Fruit fly (Drosophila melanogaster) whole organism, embryonic: ENCODE data around the gene RpL6.
A peak's percentile ranks its signal among the peaks of the same experiment; 100 is the strongest.

ENCODE experiments used
- Abd-B ChIP-seq: fragments of 200-800 bp; sonication (Bioruptor generic); optimal IDR thresholded peaks from 2 replicates; lab custom pipeline; 2018; ENCODE audit warnings: missing biosample characterization, mild to moderate bottlenecking, missing genetic modification characterization, moderate library complexity
- Adf1 ChIP-seq: fragments of 200-800 bp; sonication (Bioruptor generic); IDR thresholded peaks from 2 replicates; pipeline ENCODE4 v1.3.6; 2022; ENCODE audit warnings: missing biosample characterization, missing genetic modification characterization
- Awh ChIP-seq: fragments of 200-800 bp; sonication (Bioruptor generic); IDR thresholded peaks from 2 replicates; pipeline ENCODE4, ENCODE4 v1.3.6; 2022; ENCODE audit warnings: missing biosample characterization, missing genetic modification characterization
- BtbVII ChIP-seq: fragments of 200-800 bp; sonication (Bioruptor generic); optimal IDR thresholded peaks from 3 replicates; lab custom pipeline; 2017; ENCODE audit warnings: missing biosample characterization, mild to moderate bottlenecking, missing genetic modification characterization
- CG11456 ChIP-seq: fragments of 200-800 bp; sonication (Bioruptor generic); IDR thresholded peaks from 3 replicates; pipeline ENCODE4 v1.3.6; 2022; ENCODE audit warnings: missing biosample characterization, missing genetic modification characterization
- CG12391 ChIP-seq: fragments of 200-800 bp; sonication (Bioruptor generic); optimal IDR thresholded peaks from 3 replicates; lab custom pipeline; 2018; ENCODE audit warnings: missing biosample characterization, mild to moderate bottlenecking, missing genetic modification characterization, moderate library complexity
- CG13424 ChIP-seq: fragments of 200-800 bp; sonication (Bioruptor generic); optimal IDR thresholded peaks from 2 replicates; lab custom pipeline; 2019; ENCODE audit warnings: missing biosample characterization, mild to moderate bottlenecking, missing genetic modification characterization, moderate library complexity
- CG1647 ChIP-seq: fragments of 200-800 bp; sonication (Bioruptor generic); optimal IDR thresholded peaks from 3 replicates; lab custom pipeline; 2016; ENCODE audit warnings: missing biosample characterization, missing genetic modification characterization
- CG17328 ChIP-seq: fragments of 200-800 bp; sonication (Bioruptor generic); IDR thresholded peaks from 2 replicates; pipeline ENCODE4 v1.3.6; 2022; ENCODE audit warnings: missing biosample characterization, missing genetic modification characterization
- CG3163 ChIP-seq: fragments of 200-800 bp; sonication (Bioruptor generic); optimal IDR thresholded peaks from 3 replicates; lab custom pipeline; 2016; ENCODE audit warnings: missing biosample characterization, missing genetic modification characterization
- CG3847 ChIP-seq: fragments of 200-800 bp; sonication (Bioruptor generic); IDR thresholded peaks from 2 replicates; pipeline ENCODE4 v1.3.6; 2022; ENCODE audit warnings: missing biosample characterization, missing genetic modification characterization
- CG4328 ChIP-seq: fragments of 200-800 bp; sonication (Bioruptor generic); optimal IDR thresholded peaks from 3 replicates; lab custom pipeline; 2017; ENCODE audit warnings: missing biosample characterization, missing genetic modification reagents, missing genetic modification characterization
- CG43689 ChIP-seq: fragments of 200-800 bp; sonication (Bioruptor generic); IDR thresholded peaks from 2 replicates; pipeline ENCODE4 v1.3.6; 2022; ENCODE audit warnings: missing biosample characterization, missing genetic modification characterization
- CG5245 ChIP-seq: fragments of 200-800 bp; sonication (Bioruptor generic); optimal IDR thresholded peaks from 3 replicates; lab custom pipeline; 2016; ENCODE audit warnings: missing biosample characterization, missing genetic modification characterization
- CG7357 ChIP-seq: fragments of 200-800 bp; sonication (Bioruptor generic); IDR thresholded peaks from 3 replicates; pipeline ENCODE4 v1.3.6; 2022; ENCODE audit warnings: missing biosample characterization, missing genetic modification characterization
- CG9727 ChIP-seq: fragments of 200-800 bp; sonication (Bioruptor generic); optimal IDR thresholded peaks from 3 replicates; lab custom pipeline; 2017; ENCODE audit warnings: missing biosample characterization, mild to moderate bottlenecking, missing genetic modification characterization
- Camta ChIP-seq: fragments of 200-800 bp; sonication (Bioruptor generic); optimal IDR thresholded peaks from 2 replicates; lab custom pipeline; 2016; ENCODE audit warnings: missing biosample characterization, missing genetic modification characterization
- CoRest ChIP-seq: fragments of 200-800 bp; sonication (Bioruptor generic); optimal IDR thresholded peaks from 3 replicates; lab custom pipeline; 2018; ENCODE audit warnings: missing biosample characterization, mild to moderate bottlenecking, missing genetic modification characterization, moderate library complexity
- Dad ChIP-seq: fragments of 200-800 bp; sonication (Bioruptor generic); optimal IDR thresholded peaks from 3 replicates; lab custom pipeline; 2016; ENCODE audit warnings: missing biosample characterization, missing genetic modification characterization
- Dref ChIP-seq: fragments of 200-800 bp; sonication (Bioruptor generic); IDR thresholded peaks from 2 replicates; pipeline ENCODE4 v1.3.6; 2022; ENCODE audit warnings: missing biosample characterization, missing genetic modification characterization
- E2f1 ChIP-seq: fragments of 200-800 bp; sonication (Bioruptor generic); IDR thresholded peaks from 2 replicates; pipeline ENCODE4 v1.3.6; 2022; ENCODE audit warnings: missing biosample characterization, missing genetic modification characterization
- Fer1 ChIP-seq: fragments of 200-800 bp; sonication (Bioruptor generic); optimal IDR thresholded peaks from 2 replicates; lab custom pipeline; 2017; ENCODE audit warnings: missing biosample characterization, mild to moderate bottlenecking, missing genetic modification characterization
- Gsc ChIP-seq: fragments of 200-800 bp; sonication (Bioruptor generic); IDR thresholded peaks from 2 replicates; pipeline ENCODE4 v1.3.6; 2022; ENCODE audit warnings: missing biosample characterization, missing genetic modification characterization
- Hr39 ChIP-seq: fragments of >200 bp; optimal IDR thresholded peaks from 2 replicates; lab custom pipeline; 2017
- Lhr ChIP-seq: fragments of 200-800 bp; sonication (Bioruptor generic); optimal IDR thresholded peaks from 3 replicates; lab custom pipeline; 2017; ENCODE audit warnings: mild to moderate bottlenecking, missing biosample characterization, missing genetic modification reagents, missing genetic modification characterization
- NK7.1 ChIP-seq: fragments of 200-800 bp; sonication (Bioruptor generic); optimal IDR thresholded peaks from 3 replicates; lab custom pipeline; 2016; ENCODE audit warnings: missing biosample characterization, missing genetic modification characterization
- Neu2 ChIP-seq: fragments of 200-800 bp; sonication (Bioruptor generic); optimal IDR thresholded peaks from 3 replicates; lab custom pipeline; 2016; ENCODE audit warnings: missing biosample characterization, missing genetic modification characterization, borderline replicate concordance
- Trl ChIP-seq, 3 experiments: fragments of >200 bp in 2 of 3; fragments of 200-800 bp in 1 of 3; sonication (Bioruptor generic) in 1 of 3; optimal IDR thresholded peaks; 2 replicates in 1 of 3; 3 replicates in 2 of 3; lab custom pipeline; 2016 to 2017; ENCODE audit warnings: missing biosample characterization in 1 of 3, missing genetic modification characterization in 1 of 3
- YL-1 ChIP-seq: fragments of 200-800 bp; sonication (Bioruptor generic); optimal IDR thresholded peaks from 3 replicates; lab custom pipeline; 2017; ENCODE audit warnings: missing biosample characterization, mild to moderate bottlenecking, missing genetic modification characterization
- amos ChIP-seq: fragments of 200-800 bp; sonication (Bioruptor generic); IDR thresholded peaks from 2 replicates; pipeline ENCODE4 v1.3.6; 2022; ENCODE audit warnings: missing biosample characterization, missing genetic modification characterization; ENCODE audit not compliant: partially characterized antibody
- ash1 ChIP-seq: fragments of 200-800 bp; sonication (Bioruptor generic); optimal IDR thresholded peaks from 2 replicates; lab custom pipeline; 2018; ENCODE audit warnings: missing biosample characterization, mild to moderate bottlenecking, missing genetic modification characterization
- br ChIP-seq: fragments of >200 bp; optimal IDR thresholded peaks from 2 replicates; lab custom pipeline; 2017
- btn ChIP-seq: fragments of 200-800 bp; sonication (Bioruptor generic); optimal IDR thresholded peaks from 2 replicates; lab custom pipeline; 2016; ENCODE audit warnings: missing biosample characterization, missing genetic modification characterization
- danr ChIP-seq: fragments of 200-800 bp; sonication (Bioruptor generic); IDR thresholded peaks from 2 replicates; pipeline ENCODE4 v1.3.6; 2022; ENCODE audit warnings: missing biosample characterization, missing genetic modification characterization
- dpn ChIP-seq, 2 experiments: fragments of 200-800 bp; sonication (Bioruptor generic); optimal IDR thresholded peaks; 3 replicates each; lab custom pipeline; 2016; ENCODE audit warnings: missing biosample characterization in 2 of 2, missing genetic modification characterization in 2 of 2
- fd3F ChIP-seq: fragments of 200-800 bp; sonication (Bioruptor generic); optimal IDR thresholded peaks from 2 replicates; lab custom pipeline; 2018; ENCODE audit warnings: missing biosample characterization, mild to moderate bottlenecking, missing genetic modification characterization, moderate library complexity
- ftz-f1 ChIP-seq: fragments of 200-800 bp; sonication (Bioruptor generic); optimal IDR thresholded peaks from 2 replicates; lab custom pipeline; 2016; ENCODE audit warnings: missing biosample characterization, missing genetic modification characterization
- gce ChIP-seq: fragments of 200-800 bp; sonication (Bioruptor generic); IDR thresholded peaks from 3 replicates; pipeline ENCODE4 v1.3.6; 2022; ENCODE audit warnings: missing biosample characterization, missing genetic modification characterization
- gt ChIP-seq: fragments of 200-800 bp; sonication (Bioruptor generic); IDR thresholded peaks from 2 replicates; pipeline ENCODE4 v1.3.6; 2022; ENCODE audit warnings: missing biosample characterization, missing genetic modification characterization
- jigr1 ChIP-seq: fragments of 200-800 bp; sonication (Bioruptor generic); IDR thresholded peaks from 3 replicates; pipeline ENCODE4 v1.3.6; 2022; ENCODE audit warnings: missing biosample characterization, missing genetic modification characterization
- jumu ChIP-seq: fragments of 200-800 bp; sonication (Bioruptor generic); optimal IDR thresholded peaks from 3 replicates; lab custom pipeline; 2016; ENCODE audit warnings: missing biosample characterization, missing genetic modification characterization
- knrl ChIP-seq: fragments of 200-800 bp; sonication (Bioruptor generic); IDR thresholded peaks from 3 replicates; pipeline ENCODE4 v1.3.6; 2022; ENCODE audit warnings: missing biosample characterization, missing genetic modification characterization; ENCODE audit not compliant: partially characterized antibody
- lola ChIP-seq, 3 experiments: fragments of >200 bp in 2 of 3; fragments of 200-800 bp in 1 of 3; sonication (Bioruptor generic) in 1 of 3; optimal IDR thresholded peaks; 2 replicates each; lab custom pipeline; 2017 to 2019; ENCODE audit warnings: missing biosample characterization in 3 of 3, missing genetic modification characterization in 3 of 3, mild to moderate bottlenecking in 1 of 3, moderate library complexity in 1 of 3
- maf-S ChIP-seq: fragments of 200-800 bp; sonication (Bioruptor generic); optimal IDR thresholded peaks from 2 replicates; lab custom pipeline; 2016; ENCODE audit warnings: missing biosample characterization, missing genetic modification characterization
- mirr ChIP-seq: fragments of 200-800 bp; sonication (Bioruptor generic); optimal IDR thresholded peaks from 3 replicates; lab custom pipeline; 2018; ENCODE audit warnings: missing biosample characterization, mild to moderate bottlenecking, missing genetic modification characterization
- nmo ChIP-seq: fragments of 200-800 bp; sonication (Bioruptor generic); optimal IDR thresholded peaks from 2 replicates; lab custom pipeline; 2018; ENCODE audit warnings: missing biosample characterization, mild to moderate bottlenecking, missing genetic modification characterization, moderate library complexity
- pros ChIP-seq: fragments of 200-800 bp; sonication (Bioruptor generic); optimal IDR thresholded peaks from 3 replicates; lab custom pipeline; 2019; ENCODE audit warnings: missing biosample characterization, mild to moderate bottlenecking, missing genetic modification characterization, moderate library complexity
- pum ChIP-seq: fragments of 200-800 bp; sonication (Bioruptor generic); optimal IDR thresholded peaks from 2 replicates; lab custom pipeline; 2016; ENCODE audit warnings: missing biosample characterization, missing genetic modification characterization
- scrt ChIP-seq: fragments of 200-800 bp; sonication (Bioruptor generic); optimal IDR thresholded peaks from 2 replicates; lab custom pipeline; 2018; ENCODE audit warnings: missing biosample characterization, mild to moderate bottlenecking, missing genetic modification characterization, moderate library complexity
- trh ChIP-seq: fragments of 200-800 bp; sonication (Bioruptor generic); optimal IDR thresholded peaks from 2 replicates; lab custom pipeline; 2016; ENCODE audit warnings: missing biosample characterization, missing genetic modification characterization
- yki ChIP-seq: fragments of >200 bp; optimal IDR thresholded peaks from 3 replicates; lab custom pipeline; 2018
- z ChIP-seq: fragments of 200-800 bp; sonication (Bioruptor generic); IDR thresholded peaks from 3 replicates; pipeline ENCODE4 v1.3.6; 2022; ENCODE audit warnings: missing biosample characterization, missing genetic modification characterization

RpL6 gene

dm6 chr3R:31616001-31616400 lies 20.0 kb upstream of the RpL6 start, which contains the start of the genes Mnat9 and CG1792 (continued):
- peak; percentile 99 for TF ChIP-seq E2f1 (GFP tag; lab: Robert Waterston, UW)
- peak; percentile 98 for TF ChIP-seq pum (GFP tag; lab: Kevin White, UChicago)
- TF ChIP-seq z (GFP tag; lab: Robert Waterston, UW): peak; percentile 80
- TF ChIP-seq Neu2 (GFP tag; lab: Kevin White, UChicago): peak; percentile 90
- peak; percentile 98 for TF ChIP-seq CoRest (tag; lab: Kevin White, UChicago)
- TF ChIP-seq BtbVII (GFP tag; lab: Kevin White, UChicago): peak; percentile 96
- TF ChIP-seq Gsc: peak; percentile 96
- peak; percentile 99 for TF ChIP-seq nmo (GFP tag; lab: Kevin White, UChicago)
- TF ChIP-seq CG12391 (tag; lab: Kevin White, UChicago): peak; percentile 99
- TF ChIP-seq br (lab: Kevin White, UChicago): no peak
- peak; percentile 99 for TF ChIP-seq CG1647 (GFP tag; lab: Kevin White, UChicago)
- peak; percentile 98 for TF ChIP-seq CG13424 (tag; lab: Kevin White, UChicago)
- peak; percentile 99 for TF ChIP-seq CG3847 (GFP tag; lab: Robert Waterston, UW)
- TF ChIP-seq amos (GFP tag; lab: Robert Waterston, UW): no peak; the same call in 1 of the 2 replicates
- peak; percentile 98 for TF ChIP-seq maf-S (GFP tag; lab: Kevin White, UChicago)
- TF ChIP-seq trh (GFP tag; lab: Kevin White, UChicago): peak; percentile 97
- TF ChIP-seq jumu (GFP tag; lab: Kevin White, UChicago): peak; percentile 98
- TF ChIP-seq CG17328: peak; percentile 99
- peak; percentile 88 for TF ChIP-seq CG3163 (GFP tag; lab: Kevin White, UChicago)
- TF ChIP-seq CG4328: peak; percentile 89
- peak; percentile 96 for TF ChIP-seq gt
- peak; percentile 100 for TF ChIP-seq CG11456
- TF ChIP-seq Awh (GFP tag; lab: Robert Waterston, UW): peak; percentile 99
- TF ChIP-seq gce: peak; percentile 99
- TF ChIP-seq Adf1: peak; percentile 89
- TF ChIP-seq CG43689: peak; percentile 99
- peak; percentile 94 for TF ChIP-seq jigr1 (GFP tag; lab: Robert Waterston, UW)
- TF ChIP-seq Trl (optimal IDR thresholded peaks at IDR 0.05; lab: Kevin White, UChicago): no peak
- TF ChIP-seq Trl (GFP tag; optimal IDR thresholded peaks at IDR 0.05; lab: Kevin White, UChicago): peak; percentile 99
- TF ChIP-seq danr (GFP tag; lab: Robert Waterston, UW): peak; percentile 98
- no peak for TF ChIP-seq knrl (GFP tag; lab: Robert Waterston, UW)
- no peak for TF ChIP-seq yki (lab: Kevin White, UChicago)
- peak; percentile 95 for TF ChIP-seq CG7357 (GFP tag; lab: Robert Waterston, UW)
- TF ChIP-seq YL-1 (GFP tag; lab: Kevin White, UChicago): peak; percentile 96
- TF ChIP-seq Fer1: peak; percentile 96
- peak; percentile 95 for TF ChIP-seq btn
- TF ChIP-seq CG5245 (GFP tag; lab: Kevin White, UChicago): peak; percentile 98
- no peak for TF ChIP-seq pros (GFP tag; lab: Kevin White, UChicago)
- TF ChIP-seq CG9727 (GFP tag; lab: Kevin White, UChicago): peak; percentile 98
- peak in 1 of 3 experiments; percentile 95 for TF ChIP-seq lola (GFP tag; optimal IDR thresholded peaks at IDR 0.05; lab: Kevin White, UChicago)
- peak; percentile 80 for TF ChIP-seq ftz-f1 (GFP tag; lab: Kevin White, UChicago)
- peak; percentile 95 for TF ChIP-seq mirr (GFP tag; lab: Kevin White, UChicago)
- TF ChIP-seq ash1 (GFP tag; lab: Kevin White, UChicago): peak; percentile 97
- peak; percentile 54 for TF ChIP-seq Dref
- peak; percentile 99 for TF ChIP-seq dpn (GFP tag; optimal IDR thresholded peaks at IDR 0.05; lab: Kevin White, UChicago)
- TF ChIP-seq NK7.1 (GFP tag; lab: Kevin White, UChicago): peak; percentile 96
- peak; percentile 98 for TF ChIP-seq Camta (GFP tag; lab: Kevin White, UChicago)
- TF ChIP-seq Hr39: no peak
- TF ChIP-seq scrt: peak; percentile 95
- peak; percentile 98 for TF ChIP-seq Dad (GFP tag; lab: Kevin White, UChicago)
- TF ChIP-seq Lhr (GFP tag; lab: Kevin White, UChicago): peak; percentile 94
- peak; percentile 98 for TF ChIP-seq fd3F
- TF ChIP-seq Abd-B (GFP tag; lab: Kevin White, UChicago): peak; percentile 99
